Fruit fly (Drosophila melanogaster): ENCODE data around the gene Set.

Set gene

dm6 chr3R:15249037-15249436 lies 14.3 kb upstream of the Set start, which contains the start of gene Amt:
Gene Amt (minus strand): TSS chr3R:15249137.
- TF ChIP-seq Dll (optimal IDR thresholded peaks at IDR 0.05) (no peak), CG8478 (optimal IDR thresholded peaks at IDR 0.05) (no peak), EcR (GFP tag; optimal IDR thresholded peaks at IDR 0.05) (no peak), usp (GFP tag; optimal IDR thresholded peaks at IDR 0.05) (no peak), pan (optimal IDR thresholded peaks at IDR 0.05) (no peak), psq (optimal IDR thresholded peaks at IDR 0.05) (no peak)

dm6 chr3R:15249735-15250134 lies 13.6 kb upstream of the Set start, which contains the start of gene CG42404:
Gene CG42404 (plus strand): TSS chr3R:15250094.
- TF ChIP-seq EcR (GFP tag; optimal IDR thresholded peaks at IDR 0.05) = no peak
- TF ChIP-seq psq (optimal IDR thresholded peaks at IDR 0.05) = no peak
- TF ChIP-seq usp (GFP tag; optimal IDR thresholded peaks at IDR 0.05) = no peak
- no peak for TF ChIP-seq Dll (optimal IDR thresholded peaks at IDR 0.05)
- no peak for TF ChIP-seq CG8478 (optimal IDR thresholded peaks at IDR 0.05)
- no peak for TF ChIP-seq pan (optimal IDR thresholded peaks at IDR 0.05)

DNA sequence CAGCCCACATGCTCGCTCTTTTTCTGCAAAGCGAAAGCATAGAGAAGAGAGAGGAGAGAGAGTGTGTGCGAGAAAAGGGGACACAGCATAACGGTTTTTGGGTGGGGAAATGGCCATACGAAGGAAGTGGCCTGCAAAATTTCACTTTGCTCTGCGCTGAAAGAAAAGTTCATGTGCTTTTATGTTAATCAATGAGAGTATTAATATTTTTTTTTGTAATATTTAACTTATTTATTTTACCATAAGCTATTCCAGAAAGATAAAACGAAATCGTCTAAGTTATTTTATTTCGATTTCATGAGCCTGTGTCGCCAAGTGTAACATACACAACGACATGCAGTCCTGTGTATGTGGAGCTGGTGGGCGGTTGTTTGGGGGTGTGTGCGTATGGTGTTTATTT lies 12.9 kb upstream of the Set start:
- TF ChIP-seq Dll (optimal IDR thresholded peaks at IDR 0.05) (no peak), CG8478 (optimal IDR thresholded peaks at IDR 0.05) (no peak), usp (GFP tag; optimal IDR thresholded peaks at IDR 0.05) (no peak), pan (optimal IDR thresholded peaks at IDR 0.05) (no peak), EcR (GFP tag; optimal IDR thresholded peaks at IDR 0.05) (no peak), psq (optimal IDR thresholded peaks at IDR 0.05) (no peak)

- TF ChIP-seq EcR (GFP tag; optimal IDR thresholded peaks at IDR 0.05) (no peak), usp (GFP tag; optimal IDR thresholded peaks at IDR 0.05) (no peak), psq (optimal IDR thresholded peaks at IDR 0.05) (no peak), CG8478 (optimal IDR thresholded peaks at IDR 0.05) (no peak), Dll (optimal IDR thresholded peaks at IDR 0.05) (no peak), pan (optimal IDR thresholded peaks at IDR 0.05) (no peak)
Observed at dm6 chr3R:15263946-15264345, 594 bp downstream of the Set start.

DNA sequence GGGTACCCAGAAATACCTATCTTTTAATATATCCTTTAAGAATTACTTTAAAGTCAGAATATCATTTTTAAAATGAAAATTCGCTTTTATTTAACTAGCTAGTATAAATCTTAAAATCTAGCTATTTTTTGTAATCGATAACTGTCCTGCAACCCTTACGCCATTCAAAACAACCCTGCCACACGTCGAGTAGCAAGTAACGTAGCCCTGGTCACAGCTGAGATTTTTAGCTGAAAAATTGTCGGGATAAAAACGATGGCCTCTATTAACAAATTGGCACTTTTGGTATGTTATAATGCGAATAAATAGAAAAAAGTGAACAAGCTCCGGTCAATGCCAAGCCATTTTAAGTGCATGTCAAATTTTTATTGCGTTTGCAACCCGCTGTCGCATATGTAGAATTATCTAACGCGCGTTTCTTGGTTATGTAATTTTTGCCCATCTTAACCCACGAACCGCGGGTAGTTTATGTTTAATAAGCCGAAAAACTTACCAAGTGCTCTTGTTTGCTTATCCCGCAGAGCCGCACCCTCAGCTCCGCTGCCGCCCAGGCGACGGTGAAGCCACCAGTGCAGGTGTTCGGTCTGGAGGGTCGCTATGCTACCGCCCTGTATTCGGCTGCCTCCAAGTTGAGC lies 2.2 kb downstream of the Set start, which contains the start of gene ATPsynO:
Gene ATPsynO (plus strand): TSS at position 186 of the 635 bp plus-strand sequence.
- TF ChIP-seq usp (GFP tag; optimal IDR thresholded peaks at IDR 0.05) (no peak), Dll (optimal IDR thresholded peaks at IDR 0.05) (no peak), CG8478 (optimal IDR thresholded peaks at IDR 0.05) (no peak), psq (optimal IDR thresholded peaks at IDR 0.05) (no peak), pan (optimal IDR thresholded peaks at IDR 0.05) (no peak), EcR (GFP tag; optimal IDR thresholded peaks at IDR 0.05) (no peak)

- TF ChIP-seq CG8478 (optimal IDR thresholded peaks at IDR 0.05) = no peak
- no peak for TF ChIP-seq psq (optimal IDR thresholded peaks at IDR 0.05)
- TF ChIP-seq EcR (GFP tag; optimal IDR thresholded peaks at IDR 0.05) = no peak
- no peak for TF ChIP-seq usp (GFP tag; optimal IDR thresholded peaks at IDR 0.05)
- no peak for TF ChIP-seq Dll (optimal IDR thresholded peaks at IDR 0.05)
- TF ChIP-seq pan (optimal IDR thresholded peaks at IDR 0.05) = no peak
Observed at dm6 chr3R:15268426-15268825, 5.1 kb downstream of the Set start, which contains the start of the genes CG14864 and Zip88E. Gene CG14864 (minus strand): TSS chr3R:15268538. Gene Zip88E (plus strand): TSS chr3R:15268662.

- TF ChIP-seq Dll (optimal IDR thresholded peaks at IDR 0.05) (no peak), psq (optimal IDR thresholded peaks at IDR 0.05) (no peak)
Observed at dm6 chr3R:15268856-15269255, 5.5 kb downstream of the Set start.

dm6 chr3R:15275158-15275623 lies 11.8 kb downstream of the Set start, which contains the start of the genes Cp190 and CG4338:
Gene Cp190 (minus strand): TSS chr3R:15275241.
Gene CG4338 (plus strand): TSS chr3R:15275522.
- TF ChIP-seq Dll (optimal IDR thresholded peaks at IDR 0.05) = no peak
- no peak for TF ChIP-seq psq (optimal IDR thresholded peaks at IDR 0.05)
- TF ChIP-seq CG8478 (optimal IDR thresholded peaks at IDR 0.05) = no peak
- TF ChIP-seq pan (optimal IDR thresholded peaks at IDR 0.05) = no peak
- no peak for TF ChIP-seq usp (GFP tag; optimal IDR thresholded peaks at IDR 0.05)
- no peak for TF ChIP-seq EcR (GFP tag; optimal IDR thresholded peaks at IDR 0.05)

DNA sequence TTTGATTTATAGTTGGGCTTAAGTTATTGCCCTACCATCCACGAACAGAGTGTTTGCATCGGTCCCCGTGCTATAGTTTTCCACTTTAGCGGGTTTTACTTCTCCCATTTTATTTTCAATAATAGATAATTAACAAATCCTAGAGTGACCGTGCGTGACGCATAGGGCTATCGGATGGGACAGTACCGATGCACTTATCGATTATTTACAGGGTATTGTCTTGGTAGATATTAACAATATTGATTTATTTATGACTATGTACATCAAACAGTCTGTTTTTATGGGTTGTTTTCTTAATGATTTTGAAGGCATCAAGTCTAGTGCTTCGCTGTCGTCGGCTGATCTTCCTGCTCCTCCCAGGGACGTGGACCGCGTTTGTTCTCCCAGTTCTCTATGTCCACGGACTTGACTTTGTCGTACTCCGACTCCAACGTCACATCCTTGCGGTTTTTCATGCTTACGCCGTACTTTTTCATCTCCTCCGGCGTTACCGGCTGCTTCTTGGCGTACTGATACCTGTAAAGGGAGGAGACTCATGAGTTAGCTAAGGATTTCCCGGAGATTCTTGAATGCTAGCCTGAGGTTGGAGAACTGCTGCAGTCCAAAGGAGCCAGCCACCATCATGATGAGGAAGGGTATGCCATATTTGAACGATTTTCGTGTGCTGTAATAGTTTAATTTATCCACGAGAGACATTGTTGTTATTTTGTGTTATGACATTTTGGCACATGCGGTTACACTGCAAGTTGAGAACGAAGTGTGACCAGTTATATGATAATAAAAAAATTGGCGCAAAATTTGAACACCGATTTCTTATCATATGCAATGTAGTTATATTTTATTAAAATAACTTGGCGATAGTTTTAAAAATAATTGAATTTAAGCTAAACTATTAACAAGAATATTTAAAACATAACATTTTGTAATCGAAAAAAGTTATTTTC lies 14.8 kb downstream of the Set start, which contains the start of the genes MRG15 and Tm1:
Gene MRG15 (minus strand): TSS at position 184 of the 944 bp plus-strand sequence.
Gene Tm1 (plus strand): TSS at position 295 of the 944 bp plus-strand sequence.
- TF ChIP-seq pan (optimal IDR thresholded peaks at IDR 0.05) (peak; percentile 77), Dll (optimal IDR thresholded peaks at IDR 0.05) (no peak)

DNA sequence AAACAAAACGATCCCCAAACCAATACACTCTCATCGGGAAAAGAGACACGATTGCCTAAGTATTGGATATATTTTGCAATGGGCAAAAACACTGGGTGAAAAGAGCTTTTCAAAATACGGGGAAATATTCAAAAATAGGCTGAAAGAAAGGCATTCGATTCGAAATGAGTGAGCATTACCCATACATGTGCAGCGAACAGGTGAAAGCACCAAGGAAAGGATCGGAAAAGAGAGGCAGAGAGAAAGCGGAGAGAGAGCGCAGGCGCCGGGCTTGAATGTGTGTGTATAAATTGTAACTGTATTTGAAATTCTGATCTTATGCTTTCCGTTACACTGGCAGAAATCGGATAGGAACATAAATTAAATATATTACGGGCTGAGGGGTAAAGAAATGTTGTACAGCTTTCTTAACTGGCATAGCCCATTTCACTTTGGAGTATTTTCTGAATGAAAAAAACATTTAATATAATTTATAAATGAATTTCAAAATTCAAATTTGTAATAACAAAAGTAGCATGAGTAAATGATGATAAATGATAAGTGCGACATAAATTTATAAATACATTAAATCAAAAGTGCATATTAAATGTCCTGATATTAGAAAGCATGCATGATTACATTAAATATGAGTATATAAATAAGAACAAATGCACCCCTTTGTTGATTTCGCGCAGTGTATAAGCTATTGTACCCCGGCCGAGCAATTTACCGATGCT lies 17.4 kb downstream of the Set start:
- no peak for TF ChIP-seq EcR (GFP tag; optimal IDR thresholded peaks at IDR 0.05)
- no peak for TF ChIP-seq pan (optimal IDR thresholded peaks at IDR 0.05)
- no peak for TF ChIP-seq usp (GFP tag; optimal IDR thresholded peaks at IDR 0.05)
- no peak for TF ChIP-seq psq (optimal IDR thresholded peaks at IDR 0.05)
- TF ChIP-seq CG8478 (optimal IDR thresholded peaks at IDR 0.05) = no peak
- TF ChIP-seq Dll (optimal IDR thresholded peaks at IDR 0.05) = no peak

DNA sequence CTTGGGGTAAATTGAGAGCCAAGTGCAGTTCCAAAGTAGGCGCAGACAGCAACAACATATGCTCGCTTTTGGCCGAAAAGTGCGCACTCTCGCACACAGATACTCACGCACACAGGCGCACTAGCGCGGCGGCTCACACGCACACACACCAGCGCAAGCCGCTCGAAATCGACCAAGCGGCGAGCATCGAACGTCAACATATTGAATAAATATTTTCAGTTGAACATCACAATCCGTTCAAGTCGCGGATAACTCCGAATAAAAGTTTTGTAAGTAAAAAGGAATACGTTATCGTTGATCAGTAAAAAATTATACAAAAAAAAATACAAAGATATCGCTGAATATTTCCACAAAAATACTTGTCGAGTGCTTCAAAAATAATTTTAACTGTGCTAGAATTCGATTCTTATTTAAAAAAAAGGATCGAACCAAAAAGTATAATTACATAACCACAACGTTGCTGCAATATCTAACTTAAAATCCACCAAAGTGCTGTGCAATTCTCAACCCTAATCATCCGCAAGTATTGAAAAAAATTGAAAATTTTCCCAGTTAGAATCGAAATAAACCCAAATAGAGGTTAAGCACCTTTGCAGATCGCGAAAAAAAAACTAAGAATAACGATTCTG lies 18.1 kb downstream of the Set start:
- no peak for TF ChIP-seq psq (optimal IDR thresholded peaks at IDR 0.05)
- TF ChIP-seq CG8478 (optimal IDR thresholded peaks at IDR 0.05) = no peak
- no peak for TF ChIP-seq EcR (GFP tag; optimal IDR thresholded peaks at IDR 0.05)
- no peak for TF ChIP-seq pan (optimal IDR thresholded peaks at IDR 0.05)
- no peak for TF ChIP-seq Dll (optimal IDR thresholded peaks at IDR 0.05)
- TF ChIP-seq usp (GFP tag; optimal IDR thresholded peaks at IDR 0.05) = no peak

Measured in whole organism.